Worm (Caenorhabditis elegans) whole organism, late embryonic: ENCODE data around the gene nhr-139.

ENCODE experiments used
- C08G9.2 ChIP-seq: sonication (generic microtip); optimal IDR thresholded peaks from 2 replicates; lab custom pipeline; 2016; ENCODE audit warnings: mild to moderate bottlenecking, missing genetic modification characterization, moderate library complexity, missing compliant biosample characterization
- K09A11.1 ChIP-seq: sonication (generic microtip); optimal IDR thresholded peaks from 2 replicates; lab custom pipeline; 2017; ENCODE audit warnings: antibody characterized with exemption, mild to moderate bottlenecking, missing genetic modification characterization, missing compliant biosample characterization; ENCODE audit not compliant: insufficient read depth
- T23F11.4 ChIP-seq: fragments of 200-800 bp; sonication (Bioruptor generic); optimal IDR thresholded peaks from 2 replicates; lab custom pipeline; 2018; ENCODE audit warnings: mild to moderate bottlenecking, missing genetic modification characterization, missing compliant biosample characterization
- Y22D7AL.16 ChIP-seq: sonication (generic microtip); optimal IDR thresholded peaks from 2 replicates; lab custom pipeline; 2016; ENCODE audit warnings: missing genetic modification characterization, missing compliant biosample characterization
- ama-1 ChIP-seq: fragments of 150-350 bp; optimal IDR thresholded peaks from 2 replicates; lab custom pipeline; 2014
- ceh-18 ChIP-seq: sonication (generic microtip); optimal IDR thresholded peaks from 2 replicates; lab custom pipeline; 2016; ENCODE audit warnings: missing genetic modification characterization, missing compliant biosample characterization
- ceh-2 ChIP-seq: sonication (generic microtip); optimal IDR thresholded peaks from 2 replicates; lab custom pipeline; 2016; ENCODE audit warnings: missing genotype, missing genetic modification characterization, missing compliant biosample characterization
- ceh-24 ChIP-seq: sonication (generic microtip); optimal IDR thresholded peaks from 2 replicates; lab custom pipeline; 2016; ENCODE audit warnings: mild to moderate bottlenecking, missing genetic modification characterization, missing compliant biosample characterization
- ceh-45 ChIP-seq: fragments of 200-800 bp; sonication (Bioruptor generic); IDR thresholded peaks from 2 replicates; pipeline ENCODE4 v1.3.6; 2022; ENCODE audit warnings: missing genetic modification reagents, missing genetic modification characterization, missing compliant biosample characterization
- ceh-48 ChIP-seq: sonication (generic microtip); optimal IDR thresholded peaks from 2 replicates; lab custom pipeline; 2016; ENCODE audit warnings: missing genetic modification characterization, inconsistent platforms, missing compliant biosample characterization
- ceh-6 ChIP-seq: fragments of 200-800 bp; sonication (Bioruptor generic); optimal IDR thresholded peaks from 2 replicates; lab custom pipeline; 2018; ENCODE audit warnings: mild to moderate bottlenecking, missing genetic modification characterization, missing compliant biosample characterization
- che-1 ChIP-seq: sonication (generic microtip); optimal IDR thresholded peaks from 2 replicates; lab custom pipeline; 2016; ENCODE audit warnings: mild to moderate bottlenecking, missing genetic modification characterization, missing compliant biosample characterization
- dve-1 ChIP-seq: sonication (generic microtip); optimal IDR thresholded peaks from 2 replicates; lab custom pipeline; 2017; ENCODE audit warnings: antibody characterized with exemption, mild to moderate bottlenecking, missing genetic modification characterization, missing compliant biosample characterization
- eyg-1 ChIP-seq: sonication (generic microtip); optimal IDR thresholded peaks from 2 replicates; lab custom pipeline; 2016; ENCODE audit warnings: missing genotype, missing genetic modification characterization, missing compliant biosample characterization
- fax-1 ChIP-seq: sonication (generic microtip); optimal IDR thresholded peaks from 2 replicates; lab custom pipeline; 2016; ENCODE audit warnings: missing genotype, missing genetic modification characterization, missing compliant biosample characterization
- fkh-6 ChIP-seq: sonication (generic microtip); optimal IDR thresholded peaks from 2 replicates; lab custom pipeline; 2016; ENCODE audit warnings: missing genetic modification characterization, missing compliant biosample characterization
- hlh-13 ChIP-seq: fragments of 200-800 bp; sonication (Bioruptor generic); optimal IDR thresholded peaks from 2 replicates; lab custom pipeline; 2018; ENCODE audit warnings: mild to moderate bottlenecking, missing genetic modification characterization, missing compliant biosample characterization
- hlh-30 ChIP-seq: sonication (generic microtip); optimal IDR thresholded peaks from 2 replicates; lab custom pipeline; 2017; ENCODE audit warnings: antibody characterized with exemption, missing genetic modification characterization, missing compliant biosample characterization; ENCODE audit not compliant: insufficient read depth
- hlh-6 ChIP-seq: sonication (generic microtip); optimal IDR thresholded peaks from 2 replicates; lab custom pipeline; 2016; ENCODE audit warnings: missing genotype, missing genetic modification characterization, missing compliant biosample characterization
- hlh-8 ChIP-seq: sonication (generic microtip); optimal IDR thresholded peaks from 2 replicates; lab custom pipeline; 2016; ENCODE audit warnings: missing genotype, missing genetic modification characterization, missing compliant biosample characterization
- lin-11 ChIP-seq: fragments of 200-800 bp; sonication (Bioruptor generic); optimal IDR thresholded peaks from 2 replicates; lab custom pipeline; 2018; ENCODE audit warnings: mild to moderate bottlenecking, missing genetic modification characterization, missing compliant biosample characterization
- madf-2 ChIP-seq: sonication (generic microtip); optimal IDR thresholded peaks from 2 replicates; lab custom pipeline; 2017; ENCODE audit warnings: missing genetic modification characterization, missing compliant biosample characterization
- nhr-11 ChIP-seq: fragments of 150-350 bp; optimal IDR thresholded peaks from 2 replicates; lab custom pipeline; 2014; ENCODE audit warnings: missing biosample characterization, missing genetic modification characterization
- nhr-232 ChIP-seq: sonication (generic microtip); optimal IDR thresholded peaks from 2 replicates; lab custom pipeline; 2016; ENCODE audit warnings: missing genetic modification characterization, missing compliant biosample characterization
- pat-9 ChIP-seq: fragments of 200-800 bp; sonication (Bioruptor generic); optimal IDR thresholded peaks from 2 replicates; lab custom pipeline; 2018; ENCODE audit warnings: mild to moderate bottlenecking, missing genetic modification characterization, moderate library complexity, missing compliant biosample characterization
- pax-1 ChIP-seq: fragments of 150-350 bp; optimal IDR thresholded peaks from 2 replicates; lab custom pipeline; 2014; ENCODE audit warnings: missing biosample characterization, missing genetic modification characterization
- pros-1 ChIP-seq: fragments of 150-350 bp; optimal IDR thresholded peaks from 2 replicates; lab custom pipeline; 2014; ENCODE audit warnings: missing biosample characterization, missing genetic modification reagents, missing genetic modification characterization
- rnt-1 ChIP-seq: sonication (generic microtip); optimal IDR thresholded peaks from 2 replicates; lab custom pipeline; 2016; ENCODE audit warnings: missing genetic modification characterization, missing compliant biosample characterization
- sdc-2 ChIP-seq: sonication (generic microtip); optimal IDR thresholded peaks from 2 replicates; lab custom pipeline; 2016; ENCODE audit warnings: missing genotype, missing genetic modification characterization, missing compliant biosample characterization
- ttx-3 ChIP-seq: sonication (generic microtip); optimal IDR thresholded peaks from 2 replicates; lab custom pipeline; 2016; ENCODE audit warnings: missing genetic modification reagents, missing genetic modification characterization, missing compliant biosample characterization
- unc-3 ChIP-seq, 2 experiments: fragments of 200-800 bp in 1 of 2; sonication (Bioruptor generic) in 1 of 2; sonication (generic microtip) in 1 of 2; conservative IDR thresholded peaks in 1 of 2; optimal IDR thresholded peaks in 1 of 2; 2 replicates each; pipeline versions ENCODE4 v1.3.6 to Lab custom; 2016 to 2022; ENCODE audit warnings: missing compliant biosample characterization in 2 of 2, missing genetic modification characterization in 2 of 2, missing genetic modification reagents in 1 of 2
- unc-42 ChIP-seq: sonication (generic microtip); optimal IDR thresholded peaks from 2 replicates; lab custom pipeline; 2016; ENCODE audit warnings: missing genotype, missing genetic modification characterization, missing compliant biosample characterization

Gene nhr-139

DNA sequence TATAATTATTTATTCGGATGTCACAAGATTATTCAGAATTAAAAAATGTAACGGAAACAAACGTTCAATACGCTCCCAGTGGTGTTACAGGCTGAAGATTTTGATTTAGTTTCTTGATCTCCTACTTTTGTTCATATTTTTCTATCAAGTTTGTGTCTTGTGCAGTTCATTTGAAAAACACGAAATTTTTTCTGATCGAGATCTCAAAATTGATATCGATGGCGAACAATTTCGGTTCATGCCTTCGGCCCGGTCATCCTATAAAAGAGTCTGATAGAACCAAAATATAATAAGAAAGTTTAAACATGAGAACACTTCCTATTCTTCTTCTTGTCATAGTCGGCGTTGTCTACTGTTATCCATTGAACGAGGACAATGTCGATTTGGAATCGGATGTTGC, 19.7 kb upstream of the nhr-139 start, which contains the start of gene drd-10:
Gene drd-10 (plus strand): TSS at position 301 of the 400 bp plus-strand sequence.
- TF ChIP-seq ceh-45 (GFP tag; lab: Robert Waterston, UW) (no peak), nhr-11 (tag; lab: Kevin White, UChicago) (no peak), sdc-2 (tag; lab: Kevin White, UChicago) (no peak), pat-9 (tag; lab: Kevin White, UChicago) (no peak), hlh-6 (tag; lab: Kevin White, UChicago) (no peak), fkh-6 (tag; lab: Kevin White, UChicago) (no peak), madf-2 (tag; lab: Kevin White, UChicago) (no peak), T23F11.4 (no peak), K09A11.1 (tag; lab: Kevin White, UChicago) (no peak), ceh-18 (no peak), che-1 (tag; lab: Kevin White, UChicago) (no peak), unc-3 (GFP tag; conservative IDR thresholded peaks at IDR 0.05; lab: Robert Waterston, UW) (no peak), unc-3 (tag; optimal IDR thresholded peaks at IDR 0.05; lab: Kevin White, UChicago) (no peak), ceh-6 (GFP tag; lab: Kevin White, UChicago) (no peak), hlh-13 (GFP tag; lab: Kevin White, UChicago) (no peak), nhr-232 (tag; lab: Kevin White, UChicago) (no peak), ceh-24 (tag; lab: Kevin White, UChicago) (no peak), eyg-1 (tag; lab: Kevin White, UChicago) (no peak)

DNA sequence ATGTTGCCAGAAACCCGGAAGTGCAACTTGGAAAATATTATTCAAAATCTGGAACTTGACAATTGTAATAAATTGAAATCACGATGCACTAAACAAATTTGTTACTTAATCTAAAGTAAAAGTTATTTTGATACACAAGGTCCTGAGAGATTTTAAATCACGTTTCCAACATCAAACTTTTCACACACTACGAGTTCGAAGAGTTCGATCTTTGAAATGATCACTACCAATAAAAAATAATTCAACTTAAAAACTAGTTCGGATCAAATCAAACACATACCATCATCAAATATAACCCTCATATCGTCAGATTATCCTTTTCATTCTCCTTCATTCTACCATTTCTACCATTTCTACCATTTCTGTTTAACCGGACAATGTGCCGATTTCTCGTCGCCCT, 18.4 kb upstream of the nhr-139 start, which contains the start of gene spig-10:
Gene spig-10 (plus strand): TSS at position 301 of the 400 bp plus-strand sequence.
- TF ChIP-seq ceh-45 (GFP tag; lab: Robert Waterston, UW), result no peak
- TF ChIP-seq fax-1 (tag; lab: Kevin White, UChicago), result no peak
- TF ChIP-seq unc-42 (tag; lab: Kevin White, UChicago), result no peak
- TF ChIP-seq hlh-8 (tag; lab: Kevin White, UChicago), result no peak
- TF ChIP-seq che-1 (tag; lab: Kevin White, UChicago), result no peak
- no peak for TF ChIP-seq lin-11 (tag; lab: Kevin White, UChicago)
- no peak for TF ChIP-seq sdc-2 (tag; lab: Kevin White, UChicago)
- TF ChIP-seq pax-1 (tag; lab: Kevin White, UChicago), result no peak
- no peak for TF ChIP-seq ceh-2 (tag; lab: Kevin White, UChicago)
- TF ChIP-seq hlh-6 (tag; lab: Kevin White, UChicago), result no peak
- no peak for TF ChIP-seq T23F11.4
- no peak for TF ChIP-seq Y22D7AL.16 (tag; lab: Kevin White, UChicago)

DNA sequence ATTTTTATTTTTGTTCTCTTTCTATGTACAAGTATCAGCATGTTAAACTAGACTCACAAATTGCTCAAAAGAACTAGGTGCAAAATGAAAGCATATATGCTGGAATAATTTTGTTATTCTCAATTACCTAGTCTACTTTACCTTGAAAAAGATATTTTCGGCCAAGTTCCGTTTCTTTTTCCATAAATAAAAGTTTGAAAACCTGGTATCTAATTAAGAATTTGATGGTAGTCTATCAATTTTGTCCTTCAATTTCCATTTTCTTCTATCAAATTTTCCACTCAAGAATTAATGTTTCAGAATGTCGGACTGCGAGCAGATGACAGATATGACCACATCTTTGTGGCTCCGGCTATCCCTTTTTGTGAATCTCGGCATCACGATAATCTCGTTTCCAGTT, 16.3 kb upstream of the nhr-139 start, which contains the start of gene srab-4:
Gene srab-4 (plus strand): TSS at position 301 of the 400 bp plus-strand sequence.
- TF ChIP-seq pros-1 (tag; lab: Kevin White, UChicago), result no peak
- no peak for TF ChIP-seq dve-1 (tag; lab: Kevin White, UChicago)
- no peak for TF ChIP-seq rnt-1 (tag; lab: Kevin White, UChicago)
- TF ChIP-seq hlh-30 (tag; lab: Kevin White, UChicago), result no peak
- no peak for TF ChIP-seq nhr-232 (tag; lab: Kevin White, UChicago)

DNA sequence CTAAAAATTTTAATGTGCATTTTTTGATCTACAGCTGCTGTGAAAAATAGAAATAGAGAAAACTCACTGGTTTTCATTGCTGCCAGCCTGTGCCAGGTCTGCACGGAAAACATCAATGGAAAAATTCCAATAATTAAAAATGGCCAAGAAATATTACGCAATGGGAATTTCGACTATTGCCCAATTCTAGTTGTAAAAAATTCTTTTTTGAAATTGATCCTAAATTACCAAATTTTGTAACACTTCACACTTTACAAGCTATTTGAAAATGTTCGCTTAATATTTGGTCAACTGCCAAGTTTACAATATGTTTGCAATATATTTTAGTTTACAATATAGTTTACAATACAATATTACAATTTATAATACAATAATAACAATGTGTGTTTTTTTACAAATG, 13.2 kb upstream of the nhr-139 start:
- TF ChIP-seq pros-1 (tag; lab: Kevin White, UChicago) (no peak), pat-9 (tag; lab: Kevin White, UChicago) (no peak), ttx-3 (tag; lab: Kevin White, UChicago) (no peak), eyg-1 (tag; lab: Kevin White, UChicago) (no peak), ceh-45 (GFP tag; lab: Robert Waterston, UW) (no peak), ama-1 (lab: Kevin White, UChicago) (no peak), Y22D7AL.16 (tag; lab: Kevin White, UChicago) (no peak), ceh-48 (tag; lab: Kevin White, UChicago) (no peak), rnt-1 (tag; lab: Kevin White, UChicago) (no peak), C08G9.2 (tag; lab: Kevin White, UChicago) (no peak), unc-42 (tag; lab: Kevin White, UChicago) (no peak)
